Worm (Caenorhabditis elegans): ENCODE data around the gene Y41E3.7.
"Not testable (repeated sequence)": the region's sequence is repeated elsewhere in the genome, so short reads cannot be mapped to it uniquely, and the experiment has no call there.

The Y41E3.7 gene

ce11 chrIV:15013517-15014085 lies at the start of gene Y41E3.7:
Gene Y41E3.7, plus strand, starts transcription at chrIV:15014035.
- no peak for TF ChIP-seq him-1 (tag; optimal IDR thresholded peaks at IDR 0.05)
- TF ChIP-seq W03F9.2 (tag; optimal IDR thresholded peaks at IDR 0.05) = peak; percentile 10
- TF ChIP-seq dao-5 (tag; optimal IDR thresholded peaks at IDR 0.05) = no peak

ce11 chrIV:14978204-14978603 lies 35.6 kb upstream of the Y41E3.7 start:
- no peak for TF ChIP-seq W03F9.2 (tag; optimal IDR thresholded peaks at IDR 0.05)
- TF ChIP-seq him-1 (tag; optimal IDR thresholded peaks at IDR 0.05) = no peak
- TF ChIP-seq dao-5 (tag; optimal IDR thresholded peaks at IDR 0.05) = no peak

- no peak for TF ChIP-seq W03F9.2 (tag; optimal IDR thresholded peaks at IDR 0.05)
- TF ChIP-seq him-1 (tag; optimal IDR thresholded peaks at IDR 0.05) = no peak
- TF ChIP-seq dao-5 (tag; optimal IDR thresholded peaks at IDR 0.05) = no peak
These were observed 32.5 kb upstream of the Y41E3.7 start, which contains the start of gene atln-2 for ce11 chrIV:14981311-14981710. Gene atln-2, plus strand, starts transcription at chrIV:14981611.

ce11 chrIV:14985019-14985418 lies 28.8 kb upstream of the Y41E3.7 start:
- TF ChIP-seq him-1 (tag; optimal IDR thresholded peaks at IDR 0.05) (no peak), W03F9.2 (tag; optimal IDR thresholded peaks at IDR 0.05) (no peak), dao-5 (tag; optimal IDR thresholded peaks at IDR 0.05) (no peak)

- no peak for TF ChIP-seq dao-5 (tag; optimal IDR thresholded peaks at IDR 0.05)
- TF ChIP-seq him-1 (tag; optimal IDR thresholded peaks at IDR 0.05) = no peak
- TF ChIP-seq W03F9.2 (tag; optimal IDR thresholded peaks at IDR 0.05) = no peak
These were observed 28.0 kb upstream of the Y41E3.7 start for ce11 chrIV:14985859-14986258.

ce11 chrIV:14986684-14987083 lies 27.2 kb upstream of the Y41E3.7 start, which contains the start of gene dpy-4:
Gene dpy-4, minus strand, starts transcription at chrIV:14986784.
- TF ChIP-seq him-1 (tag; optimal IDR thresholded peaks at IDR 0.05) = no peak
- no peak for TF ChIP-seq dao-5 (tag; optimal IDR thresholded peaks at IDR 0.05)
- TF ChIP-seq W03F9.2 (tag; optimal IDR thresholded peaks at IDR 0.05) = no peak

ce11 chrIV:15006494-15006893 lies 7.3 kb upstream of the Y41E3.7 start, which contains the start of gene Y41E3.6:
Gene Y41E3.6, plus strand, starts transcription at chrIV:15006794.
- TF ChIP-seq him-1, W03F9.2, dao-5 (tag; optimal IDR thresholded peaks at IDR 0.05): not testable (repeated sequence)

ce11 chrIV:15008200-15008599 lies 5.6 kb upstream of the Y41E3.7 start:
- TF ChIP-seq W03F9.2 (tag; optimal IDR thresholded peaks at IDR 0.05) (no peak), dao-5 (tag; optimal IDR thresholded peaks at IDR 0.05) (no peak), him-1 (tag; optimal IDR thresholded peaks at IDR 0.05) (no peak)

- TF ChIP-seq dao-5 (tag; optimal IDR thresholded peaks at IDR 0.05) (no peak), him-1 (tag; optimal IDR thresholded peaks at IDR 0.05) (no peak), W03F9.2 (tag; optimal IDR thresholded peaks at IDR 0.05) (no peak)
These were observed 2.7 kb upstream of the Y41E3.7 start for ce11 chrIV:15011169-15011568.

- TF ChIP-seq W03F9.2 (tag; optimal IDR thresholded peaks at IDR 0.05) = no peak
- no peak for TF ChIP-seq dao-5 (tag; optimal IDR thresholded peaks at IDR 0.05)
- no peak for TF ChIP-seq him-1 (tag; optimal IDR thresholded peaks at IDR 0.05)
These were observed 1.5 kb upstream of the Y41E3.7 start for ce11 chrIV:15012154-15012892.

- no peak for TF ChIP-seq W03F9.2 (tag; optimal IDR thresholded peaks at IDR 0.05)
- no peak for TF ChIP-seq him-1 (tag; optimal IDR thresholded peaks at IDR 0.05)
These were observed 752 bp upstream of the Y41E3.7 start, which contains the start of gene qars-1 for ce11 chrIV:15013083-15013482. Gene qars-1, minus strand, starts transcription at chrIV:15013183.

- no peak for TF ChIP-seq dao-5 (tag; optimal IDR thresholded peaks at IDR 0.05)
- no peak for TF ChIP-seq W03F9.2 (tag; optimal IDR thresholded peaks at IDR 0.05)
- TF ChIP-seq him-1 (tag; optimal IDR thresholded peaks at IDR 0.05) = no peak
These were observed 3.1 kb downstream of the Y41E3.7 start for ce11 chrIV:15016984-15017383.

- TF ChIP-seq him-1 (tag; optimal IDR thresholded peaks at IDR 0.05) (peak; percentile 10), dao-5 (tag; optimal IDR thresholded peaks at IDR 0.05) (no peak)
These were observed 7.1 kb downstream of the Y41E3.7 start for ce11 chrIV:15020958-15021357.

ce11 chrIV:15024426-15024825 lies 10.6 kb downstream of the Y41E3.7 start:
- TF ChIP-seq him-1 (tag; optimal IDR thresholded peaks at IDR 0.05) (no peak), W03F9.2 (tag; optimal IDR thresholded peaks at IDR 0.05) (no peak), dao-5 (tag; optimal IDR thresholded peaks at IDR 0.05) (no peak)

Data from whole organism, L4/young adult.